Worm (Caenorhabditis elegans) whole organism, young adult: ENCODE results near the gene M176.5.

ENCODE experiments used
- F57C9.4 ChIP-seq: sonication (generic microtip); optimal IDR thresholded peaks from 2 replicates; lab custom pipeline; 2017; ENCODE audit warnings: mild to moderate bottlenecking, missing genetic modification characterization, missing compliant biosample characterization
- Y53F4B.3 ChIP-seq: fragments of 200-800 bp; sonication (Bioruptor generic); IDR thresholded peaks from 2 replicates; pipeline ENCODE4 v1.3.6; 2022; ENCODE audit warnings: missing genetic modification reagents, missing genetic modification characterization, missing compliant biosample characterization
- ZK185.1 ChIP-seq: sonication (generic microtip); optimal IDR thresholded peaks from 2 replicates; lab custom pipeline; 2016; ENCODE audit warnings: mild to moderate bottlenecking, missing genetic modification characterization, missing compliant biosample characterization; ENCODE audit not compliant: poor library complexity, severe bottlenecking
- ceh-58 ChIP-seq: fragments of 200-800 bp; sonication (Bioruptor generic); IDR thresholded peaks from 2 replicates; pipeline ENCODE4 v1.3.6; 2022; ENCODE audit warnings: missing genetic modification characterization, missing compliant biosample characterization
- him-1 ChIP-seq: sonication (generic microtip); optimal IDR thresholded peaks from 2 replicates; lab custom pipeline; 2016; ENCODE audit warnings: missing genotype, missing genetic modification reagents, missing genetic modification characterization, missing compliant biosample characterization
- lin-40 ChIP-seq: sonication (generic microtip); optimal IDR thresholded peaks from 2 replicates; lab custom pipeline; 2016; ENCODE audit warnings: missing genetic modification characterization, mild to moderate bottlenecking, missing compliant biosample characterization, missing genotype, missing genetic modification reagents
- lsl-1 ChIP-seq: fragments of 200-800 bp; sonication (Bioruptor generic); optimal IDR thresholded peaks from 2 replicates; lab custom pipeline; 2018; ENCODE audit warnings: mild to moderate bottlenecking, missing genetic modification characterization, moderate library complexity, missing compliant biosample characterization
- lsy-27 ChIP-seq: sonication (generic microtip); optimal IDR thresholded peaks from 2 replicates; lab custom pipeline; 2017; ENCODE audit warnings: missing genetic modification characterization, mild to moderate bottlenecking, missing compliant biosample characterization, antibody characterized with exemption, missing genotype, borderline replicate concordance; ENCODE audit not compliant: insufficient read depth

DNA sequence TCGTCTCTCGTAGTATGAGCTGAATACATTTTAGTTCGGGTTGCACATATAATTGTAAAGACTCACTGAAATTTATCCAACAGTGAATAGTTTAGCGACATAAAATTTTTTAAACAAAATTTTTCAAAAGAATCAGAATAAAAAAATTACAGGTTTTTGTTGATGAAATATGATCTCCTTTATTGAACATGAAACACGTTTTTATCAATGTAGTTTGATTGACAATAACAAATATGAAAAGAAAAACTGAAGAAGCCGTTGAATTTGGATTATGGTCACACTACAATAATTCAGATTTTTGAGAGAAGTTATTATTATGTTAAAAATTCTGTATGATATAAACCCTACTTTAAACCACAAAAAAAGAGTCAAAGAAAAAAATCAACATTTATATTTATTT, 12.5 kb upstream of the M176.5 start, which contains the start of gene chil-17:
- TF ChIP-seq F57C9.4 (tag; lab: Kevin White, UChicago) (no peak), Y53F4B.3 (GFP tag; lab: Robert Waterston, UW) (no peak), ceh-58 (no peak), him-1 (tag; lab: Kevin White, UChicago) (no peak), lin-40 (tag; lab: Kevin White, UChicago) (no peak), ZK185.1 (no peak), lsy-27 (tag; lab: Kevin White, UChicago) (no peak), lsl-1 (GFP tag; lab: Kevin White, UChicago) (no peak)
